Worm (Caenorhabditis elegans) whole organism, L4 larva: ENCODE measurements around the gene cand-1.

ENCODE experiments used
- F49E8.2 ChIP-seq: sonication (generic microtip); optimal IDR thresholded peaks from 2 replicates; lab custom pipeline; 2016; ENCODE audit warnings: missing compliant biosample characterization, mild to moderate bottlenecking, missing genetic modification characterization, borderline replicate concordance
- R02D3.7 ChIP-seq: fragments of 150-350 bp; sonication (generic microtip); optimal IDR thresholded peaks from 3 replicates; lab custom pipeline; 2014; ENCODE audit warnings: missing biosample characterization, missing genetic modification characterization
- rbr-2 ChIP-seq: sonication (generic microtip); optimal IDR thresholded peaks from 2 replicates; lab custom pipeline; 2016; ENCODE audit warnings: missing genotype, missing genetic modification characterization, missing compliant biosample characterization

- TF ChIP-seq R02D3.7 (tag; lab: Kevin White, UChicago) = no peak
- no peak for TF ChIP-seq rbr-2
- TF ChIP-seq F49E8.2 (tag; lab: Kevin White, UChicago) = no peak
Observed at ce11 chrV:16788967-16789366, 13.7 kb upstream of the cand-1 start, which contains the start of gene immt-2.
